Worm (Caenorhabditis elegans): ENCODE results near the gene F59E12.17.

DNA sequence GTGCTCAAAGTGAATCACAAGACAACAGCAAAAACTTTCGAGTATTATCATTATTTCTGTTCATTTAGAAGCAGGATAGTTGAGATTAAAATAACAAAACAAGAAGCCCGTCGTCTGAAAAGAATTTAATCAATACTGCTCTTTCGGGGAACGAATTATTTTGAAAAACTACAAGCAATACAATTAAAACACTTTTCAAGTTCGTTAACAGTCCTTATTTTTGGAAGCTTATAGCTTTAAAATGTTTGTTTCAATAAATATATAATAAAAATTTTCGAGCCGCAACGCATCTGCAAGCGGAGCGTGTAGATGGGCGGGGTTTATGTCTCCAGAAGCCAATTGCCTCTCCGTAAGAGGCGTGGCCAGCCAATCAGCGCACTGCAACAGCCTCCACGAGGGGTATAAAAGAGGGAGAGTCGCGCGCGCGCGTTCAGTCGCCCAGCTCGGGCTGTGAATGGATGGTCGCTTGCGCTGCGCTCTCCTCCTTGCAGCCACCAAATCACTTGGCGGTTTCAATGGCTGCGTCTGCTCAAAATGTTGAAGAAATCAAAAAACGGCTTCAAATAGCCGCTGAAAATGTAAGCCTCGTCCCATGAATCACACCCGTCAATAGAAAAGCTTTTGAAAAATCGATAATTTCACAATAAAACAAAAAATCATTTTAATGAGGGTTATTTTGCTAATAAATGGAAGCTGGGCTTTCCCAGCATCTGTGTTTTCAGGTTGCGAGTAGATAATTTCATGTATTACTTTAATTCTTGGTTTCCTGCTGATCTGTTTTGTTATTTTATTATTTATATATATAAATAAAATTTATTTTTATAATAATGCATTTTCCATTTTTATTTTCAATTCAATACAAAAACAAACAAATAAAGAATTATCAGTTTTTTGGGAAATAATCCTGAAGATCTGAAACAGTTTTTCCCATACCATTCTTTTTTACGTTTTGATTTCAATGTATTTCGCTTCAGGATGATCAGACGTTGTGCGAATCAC is 11.8 kb upstream of the F59E12.17 start, which contains the start of the genes ift-43 and mdt-26:
- TF ChIP-seq lin-39 (tag; optimal IDR thresholded peaks at IDR 0.05), result no peak
- TF ChIP-seq dmd-4 (tag; optimal IDR thresholded peaks at IDR 0.05), result no peak
- TF ChIP-seq egl-27 (tag; optimal IDR thresholded peaks at IDR 0.05), result peak; percentile 81
- no peak for TF ChIP-seq elt-1 (tag; optimal IDR thresholded peaks at IDR 0.05)

All from whole organism, L2 larva.